Fruit fly (Drosophila melanogaster) ovary, adult (tissue): Measurements from ENCODE around the gene CG12155.

Experiments
- CG17801 ChIP-seq: fragments of 200-800 bp; optimal IDR thresholded peaks from 2 replicates; lab custom pipeline; 2019; ENCODE audit warnings: missing biosample characterization, mild to moderate bottlenecking, missing genetic modification characterization, moderate library complexity; ENCODE audit not compliant: partially characterized antibody

The CG12155 gene

dm6 chrX:7728251-7729164, at the start of gene CG12155, which contains the start of gene NELF-B:
Gene CG12155, plus strand, starts transcription at chrX:7728755.
Gene NELF-B, minus strand, starts transcription at chrX:7728361.
- TF ChIP-seq CG17801 (GFP tag; lab: Kevin White, UChicago), result no peak

dm6 chrX:7678824-7679223, 49.7 kb upstream of the CG12155 start:
- no peak for TF ChIP-seq CG17801 (GFP tag; lab: Kevin White, UChicago)

- no peak for TF ChIP-seq CG17801 (GFP tag; lab: Kevin White, UChicago)
These were observed 42.5 kb upstream of the CG12155 start for dm6 chrX:7686071-7686470.

dm6 chrX:7688871-7689270, 39.7 kb upstream of the CG12155 start:
- no peak for TF ChIP-seq CG17801 (GFP tag; lab: Kevin White, UChicago)

dm6 chrX:7690683-7691082, 37.9 kb upstream of the CG12155 start:
- TF ChIP-seq CG17801 (GFP tag; lab: Kevin White, UChicago), result peak; percentile 48

- TF ChIP-seq CG17801 (GFP tag; lab: Kevin White, UChicago), result no peak
These were observed 37.2 kb upstream of the CG12155 start for dm6 chrX:7691221-7691914.

dm6 chrX:7691947-7692739, 36.4 kb upstream of the CG12155 start:
- peak; percentile 98 for TF ChIP-seq CG17801 (GFP tag; lab: Kevin White, UChicago)

- TF ChIP-seq CG17801 (GFP tag; lab: Kevin White, UChicago), result peak; percentile 62
These were observed 35.9 kb upstream of the CG12155 start for dm6 chrX:7692740-7693064.

- no peak for TF ChIP-seq CG17801 (GFP tag; lab: Kevin White, UChicago)
These were observed 35.1 kb upstream of the CG12155 start for dm6 chrX:7693423-7693822.

- peak; percentile 26 for TF ChIP-seq CG17801 (GFP tag; lab: Kevin White, UChicago)
These were observed 34.3 kb upstream of the CG12155 start for dm6 chrX:7694207-7694606.

- peak; percentile 45 for TF ChIP-seq CG17801 (GFP tag; lab: Kevin White, UChicago)
These were observed 33.7 kb upstream of the CG12155 start for dm6 chrX:7694868-7695267.

dm6 chrX:7695391-7696053, 33.0 kb upstream of the CG12155 start:
- TF ChIP-seq CG17801 (GFP tag; lab: Kevin White, UChicago), result peak; percentile 30

- no peak for TF ChIP-seq CG17801 (GFP tag; lab: Kevin White, UChicago)
These were observed 32.4 kb upstream of the CG12155 start for dm6 chrX:7696165-7696564.
